Worm (Caenorhabditis elegans): ENCODE measurements around the gene gpa-17.

DNA sequence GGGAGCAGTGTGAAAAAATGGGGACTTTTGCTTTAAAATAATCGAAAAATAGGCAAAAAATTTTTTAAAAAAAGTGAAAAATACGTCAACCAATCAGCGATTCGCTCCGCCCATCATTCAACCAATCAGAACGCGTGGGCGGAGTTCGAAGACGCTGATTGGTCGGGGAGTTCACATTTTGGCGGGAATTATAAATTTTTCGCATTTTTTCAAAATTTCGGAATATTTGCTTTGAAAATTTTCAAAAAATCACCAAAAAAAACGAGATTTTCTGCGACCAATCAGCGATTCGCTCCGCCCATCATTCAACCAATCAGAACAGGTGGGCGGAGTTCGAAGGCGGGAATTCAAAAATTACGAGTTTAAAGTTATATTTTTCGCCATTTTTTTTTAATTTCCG lies 13.9 kb upstream of the gpa-17 start:
- TF ChIP-seq nhr-77 (tag; optimal IDR thresholded peaks at IDR 0.05) (no peak), zag-1 (tag; optimal IDR thresholded peaks at IDR 0.05) (no peak), ceh-28 (tag; optimal IDR thresholded peaks at IDR 0.05) (no peak), jun-1 (tag; optimal IDR thresholded peaks at IDR 0.05) (no peak), elt-3 (tag; optimal IDR thresholded peaks at IDR 0.05) (no peak), fos-1 (tag; optimal IDR thresholded peaks at IDR 0.05) (no peak)

Data from whole organism, L3 larva.